Worm (Caenorhabditis elegans): ENCODE measurements around the gene cest-24.

cest-24 gene

DNA sequence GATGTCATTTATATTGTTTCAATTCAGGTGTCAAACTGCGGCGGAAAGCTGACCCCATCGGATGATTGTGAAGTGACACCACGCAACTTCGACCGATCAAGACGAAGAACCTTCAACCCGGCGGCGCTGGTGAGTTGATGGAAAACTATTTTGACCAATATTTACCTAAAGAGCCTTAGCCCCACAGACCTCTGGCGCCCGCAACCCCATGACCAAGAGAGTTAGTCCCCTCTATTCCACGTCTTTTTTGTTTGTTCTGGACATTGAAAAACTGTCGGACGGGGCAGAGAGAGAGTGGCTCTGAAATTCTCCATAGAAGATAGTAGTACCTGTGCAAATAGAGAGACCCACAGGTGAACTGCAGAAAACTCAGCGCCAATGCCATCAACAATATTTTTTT is 42.0 kb downstream of the cest-24 start:
- peak; percentile 9 for TF ChIP-seq tbx-2 (tag; optimal IDR thresholded peaks at IDR 0.05)
- TF ChIP-seq lin-15B (tag; optimal IDR thresholded peaks at IDR 0.05): no peak
- no peak for TF ChIP-seq nhr-47 (tag; optimal IDR thresholded peaks at IDR 0.05)
- TF ChIP-seq lin-14 (GFP tag; optimal IDR thresholded peaks at IDR 0.05): peak; percentile 23
- TF ChIP-seq nhr-19 (GFP tag; conservative IDR thresholded peaks at IDR 0.05): 0 out of 2 replicates have a peak, but pooled peaks have one; percentile 3
- TF ChIP-seq ceh-82 (tag; optimal IDR thresholded peaks at IDR 0.05): no peak
- TF ChIP-seq hlh-17 (GFP tag; optimal IDR thresholded peaks at IDR 0.05; ENCODE audit: borderline replicate concordance): no peak
- TF ChIP-seq unc-30 (tag; optimal IDR thresholded peaks at IDR 0.05): no peak
- TF ChIP-seq ceh-88 (GFP tag; IDR thresholded peaks at IDR 0.05): no peak
- TF ChIP-seq nhr-85 (tag): no peak
- TF ChIP-seq fkh-8 (tag; optimal IDR thresholded peaks at IDR 0.05): no peak

DNA sequence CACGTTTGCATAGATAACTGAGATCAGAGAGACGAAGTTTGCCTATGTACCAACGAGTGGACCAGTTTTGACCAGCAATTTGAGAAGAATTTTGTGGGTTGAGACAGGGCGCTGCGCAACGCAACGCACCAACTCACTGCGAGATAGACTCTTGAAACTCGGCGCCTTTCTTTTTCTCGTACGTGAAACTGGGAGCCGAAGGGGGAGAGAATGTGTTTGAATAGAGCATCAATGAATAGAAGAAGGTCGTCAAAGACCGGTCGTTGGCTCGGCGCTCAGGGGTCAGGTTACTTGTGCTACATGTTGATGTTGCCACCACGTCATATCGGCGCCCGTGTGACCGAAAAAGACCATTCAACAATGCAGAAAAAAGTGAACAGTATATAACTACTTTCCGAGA is 42.8 kb downstream of the cest-24 start:
- peak; percentile 2 for TF ChIP-seq nhr-71 (tag; optimal IDR thresholded peaks at IDR 0.05)
- TF ChIP-seq vab-15 (tag; optimal IDR thresholded peaks at IDR 0.05): no peak
- TF ChIP-seq grh-1 (GFP tag; IDR thresholded peaks at IDR 0.05): peak; percentile 55; the same call in 1 of the 2 replicates
- peak; percentile 3 for TF ChIP-seq nhr-20 (tag; optimal IDR thresholded peaks at IDR 0.05)
- no peak for TF ChIP-seq lin-15B (tag; optimal IDR thresholded peaks at IDR 0.05)
- TF ChIP-seq ceh-82 (tag; optimal IDR thresholded peaks at IDR 0.05): no peak
- peak; percentile 45 for TF ChIP-seq lin-14 (GFP tag; optimal IDR thresholded peaks at IDR 0.05)

DNA sequence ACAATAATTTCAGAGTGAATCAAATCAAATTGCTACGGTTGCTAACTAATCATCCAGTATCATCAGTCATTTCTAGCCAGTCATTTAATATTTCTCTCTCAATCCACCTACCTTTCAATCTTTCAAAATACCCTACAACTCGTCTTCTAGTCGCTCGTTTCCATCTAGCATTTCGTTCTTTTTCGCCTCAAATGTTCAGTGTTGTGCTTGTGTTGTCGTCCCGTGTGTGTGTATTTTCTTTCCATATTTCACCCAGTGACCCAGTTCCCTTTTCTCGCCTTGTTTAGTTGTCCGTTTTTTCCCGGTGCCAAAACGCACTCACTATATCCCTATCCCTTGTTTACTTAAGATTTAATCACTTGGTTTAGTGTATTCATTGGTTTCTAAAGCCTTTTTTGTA is 45.0 kb downstream of the cest-24 start:
- TF ChIP-seq hlh-4 (tag; optimal IDR thresholded peaks at IDR 0.05) (no peak), ztf-4 (tag; optimal IDR thresholded peaks at IDR 0.05) (no peak), skn-1 (tag; optimal IDR thresholded peaks at IDR 0.05) (no peak), nhr-47 (tag; optimal IDR thresholded peaks at IDR 0.05) (no peak), grh-1 (GFP tag; IDR thresholded peaks at IDR 0.05) (no peak), lsy-2 (tag; optimal IDR thresholded peaks at IDR 0.05) (no peak), elt-2 (tag; optimal IDR thresholded peaks at IDR 0.05) (no peak), sup-37 (GFP tag; optimal IDR thresholded peaks at IDR 0.05) (no peak), sptf-1 (tag; optimal IDR thresholded peaks at IDR 0.05) (no peak), rnt-1 (tag; optimal IDR thresholded peaks at IDR 0.05) (no peak)

DNA sequence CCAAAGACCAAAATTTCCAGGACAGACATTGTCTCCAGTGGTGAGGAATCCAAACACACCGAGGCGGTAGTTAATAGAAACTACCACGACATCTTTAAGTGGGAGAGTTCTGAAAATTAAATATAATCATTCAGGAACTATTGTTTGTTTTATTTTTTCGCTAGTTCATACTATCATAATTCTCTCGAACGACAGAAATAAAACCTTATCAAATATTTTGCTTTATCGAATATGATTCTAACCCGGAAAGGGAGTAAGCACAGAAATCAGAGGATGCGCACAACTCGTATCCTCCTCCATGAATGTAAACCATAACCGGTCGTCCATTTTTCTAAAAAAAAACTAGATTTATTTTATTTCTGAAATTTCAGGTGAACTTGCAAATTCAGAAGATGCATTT is 48.1 kb downstream of the cest-24 start:
- TF ChIP-seq elt-3 (tag; optimal IDR thresholded peaks at IDR 0.05): no peak
- no peak for TF ChIP-seq nhr-90 (tag; optimal IDR thresholded peaks at IDR 0.05; ENCODE audit: poor library complexity)
- TF ChIP-seq efl-1 (optimal IDR thresholded peaks at IDR 0.05): no peak
- no peak for TF ChIP-seq efl-1 (GFP tag; optimal IDR thresholded peaks at IDR 0.05 in 1 of 2)
- TF ChIP-seq ceh-8 (GFP tag; optimal IDR thresholded peaks at IDR 0.05): no peak
- no peak for TF ChIP-seq egl-27 (tag; optimal IDR thresholded peaks at IDR 0.05)
- TF ChIP-seq alr-1 (tag; optimal IDR thresholded peaks at IDR 0.05; ENCODE audit: borderline replicate concordance): no peak
- no peak for TF ChIP-seq ceh-90 (tag; optimal IDR thresholded peaks at IDR 0.05)
- no peak for TF ChIP-seq unc-62 (GFP tag; optimal IDR thresholded peaks at IDR 0.05)
- TF ChIP-seq dsc-1 (tag; optimal IDR thresholded peaks at IDR 0.05): no peak
- no peak for TF ChIP-seq F16B12.6 (tag; optimal IDR thresholded peaks at IDR 0.05)
- TF ChIP-seq jun-1 (tag; optimal IDR thresholded peaks at IDR 0.05): no peak
- no peak for TF ChIP-seq nhr-19 (GFP tag; conservative IDR thresholded peaks at IDR 0.05)
- no peak for TF ChIP-seq hlh-17 (GFP tag; optimal IDR thresholded peaks at IDR 0.05; ENCODE audit: borderline replicate concordance)
- TF ChIP-seq efl-3 (GFP tag; optimal IDR thresholded peaks at IDR 0.05): no peak
- no peak for TF ChIP-seq fkh-8 (tag; optimal IDR thresholded peaks at IDR 0.05)
- TF ChIP-seq ceh-88 (GFP tag; IDR thresholded peaks at IDR 0.05): no peak
- TF ChIP-seq tlp-1 (tag; optimal IDR thresholded peaks at IDR 0.05): no peak

Measured in whole organism, L1 larva.